Worm (Caenorhabditis elegans): ENCODE results near the gene C52B9.8.

Gene C52B9.8

ce11 chrX:4274116-4274515, 37.5 kb downstream of the C52B9.8 start, which contains the start of gene mec-18:
Gene mec-18 (minus strand): TSS chrX:4274216.
- TF ChIP-seq daf-16 (GFP tag; optimal IDR thresholded peaks at IDR 0.05) (no peak), daf-16 (tag; optimal IDR thresholded peaks at IDR 0.05) (no peak), mdt-29 (GFP tag; IDR thresholded peaks at IDR 0.05) (no peak), nhr-237 (tag; optimal IDR thresholded peaks at IDR 0.05) (no peak), daf-12 (tag; optimal IDR thresholded peaks at IDR 0.05) (no peak), arid-1 (GFP tag; conservative IDR thresholded peaks at IDR 0.05) (no peak), lin-39 (tag; optimal IDR thresholded peaks at IDR 0.05) (no peak), ZK546.5 (tag; optimal IDR thresholded peaks at IDR 0.05) (no peak), lin-29 (GFP tag; IDR thresholded peaks at IDR 0.05) (no peak), cey-2 (tag; optimal IDR thresholded peaks at IDR 0.05; ENCODE audit: borderline replicate concordance, insufficient read depth) (no peak), vab-7 (GFP tag; IDR thresholded peaks at IDR 0.05) (no peak), Y75B8A.6 (GFP tag; IDR thresholded peaks at IDR 0.05) (no peak), madf-5 (GFP tag; IDR thresholded peaks at IDR 0.05) (no peak), saeg-2 (GFP tag; IDR thresholded peaks at IDR 0.05) (no peak), F10B5.3 (tag; optimal IDR thresholded peaks at IDR 0.05) (no peak), mxl-3 (GFP tag; optimal IDR thresholded peaks at IDR 0.05) (no peak), F26F4.8 (GFP tag; conservative IDR thresholded peaks at IDR 0.05) (no peak), zag-1 (tag; optimal IDR thresholded peaks at IDR 0.05) (no peak), Y105C5A.15 (GFP tag; IDR thresholded peaks at IDR 0.05) (no peak)

- no peak for TF ChIP-seq dmd-8 (GFP tag; IDR thresholded peaks at IDR 0.05)
- TF ChIP-seq dmd-9 (GFP tag; IDR thresholded peaks at IDR 0.05) = no peak
- TF ChIP-seq pha-4 (GFP tag; IDR thresholded peaks at IDR 0.05) = no peak
- TF ChIP-seq pha-4 (tag; optimal IDR thresholded peaks at IDR 0.05) = no peak
- no peak for TF ChIP-seq zfp-3 (GFP tag; conservative IDR thresholded peaks at IDR 0.05)
- TF ChIP-seq F37D6.2 (tag; optimal IDR thresholded peaks at IDR 0.05) = no peak
- no peak for TF ChIP-seq attf-4 (tag; optimal IDR thresholded peaks at IDR 0.05)
- TF ChIP-seq hlh-30 (tag; optimal IDR thresholded peaks at IDR 0.05; ENCODE audit: insufficient read depth) = no peak
- TF ChIP-seq jun-1 (tag; optimal IDR thresholded peaks at IDR 0.05) = no peak
- TF ChIP-seq nhr-28 (tag; optimal IDR thresholded peaks at IDR 0.05) = no peak
- TF ChIP-seq spr-3 (GFP tag; optimal IDR thresholded peaks at IDR 0.05) = no peak
- TF ChIP-seq nhr-48 (tag; optimal IDR thresholded peaks at IDR 0.05) = no peak
- no peak for TF ChIP-seq D1046.2 (GFP tag; IDR thresholded peaks at IDR 0.05)
- TF ChIP-seq ceh-20 (GFP tag; IDR thresholded peaks at IDR 0.05) = no peak
- TF ChIP-seq T20F7.1 (GFP tag; optimal IDR thresholded peaks at IDR 0.05) = no peak
- TF ChIP-seq hlh-11 (tag; optimal IDR thresholded peaks at IDR 0.05) = no peak
- no peak for TF ChIP-seq nhr-102 (tag; optimal IDR thresholded peaks at IDR 0.05)
- TF ChIP-seq hif-1 (tag; optimal IDR thresholded peaks at IDR 0.05) = no peak
- TF ChIP-seq snpc-1.2 (GFP tag; IDR thresholded peaks at IDR 0.05) = no peak
- TF ChIP-seq fos-1 (tag; optimal IDR thresholded peaks at IDR 0.05) = no peak
Measured at ce11 chrX:4273614-4274013, 38.0 kb downstream of the C52B9.8 start, which contains the start of gene C52B9.10. Gene C52B9.10 (plus strand): TSS chrX:4273914.

- TF ChIP-seq nhr-48 (tag; optimal IDR thresholded peaks at IDR 0.05) = no peak
- no peak for TF ChIP-seq ces-1 (GFP tag; optimal IDR thresholded peaks at IDR 0.05)
- TF ChIP-seq zag-1 (tag; optimal IDR thresholded peaks at IDR 0.05) = no peak
- TF ChIP-seq ceh-32 (tag; optimal IDR thresholded peaks at IDR 0.05; ENCODE audit: poor library complexity) = no peak
- TF ChIP-seq lim-7 (GFP tag; IDR thresholded peaks at IDR 0.05) = no peak
- peak; percentile 17 for TF ChIP-seq pqm-1 (tag; optimal IDR thresholded peaks at IDR 0.05)
- TF ChIP-seq saeg-2 (GFP tag; IDR thresholded peaks at IDR 0.05) = no peak
- TF ChIP-seq daf-19 (GFP tag; conservative IDR thresholded peaks at IDR 0.05) = no peak
- TF ChIP-seq madf-9 (GFP tag; conservative IDR thresholded peaks at IDR 0.05) = no peak
- TF ChIP-seq ceh-82 (tag; optimal IDR thresholded peaks at IDR 0.05) = no peak
- no peak for TF ChIP-seq spr-1 (tag; optimal IDR thresholded peaks at IDR 0.05)
- TF ChIP-seq nhr-42 (GFP tag; IDR thresholded peaks at IDR 0.05) = no peak
- TF ChIP-seq Y5F2A.4 (GFP tag; optimal IDR thresholded peaks at IDR 0.05) = no peak
- TF ChIP-seq fkh-10 (GFP tag; optimal IDR thresholded peaks at IDR 0.05) = no peak
- TF ChIP-seq unc-62 (GFP tag; optimal IDR thresholded peaks at IDR 0.05 in 1 of 2) = peak in 1 of 2 experiments; percentile 82
- no peak for TF ChIP-seq unc-62 (tag; optimal IDR thresholded peaks at IDR 0.05)
Measured at ce11 chrX:4268396-4268795, 43.2 kb downstream of the C52B9.8 start.

All from whole organism, L4 larva.